Worm (Caenorhabditis elegans) whole organism, dauer: Measurements from ENCODE around the gene C23F12.9.

Experiments
- unc-62 ChIP-seq: sonication (generic microtip); optimal IDR thresholded peaks from 2 replicates; lab custom pipeline; 2017; ENCODE audit warnings: missing biosample characterization, missing genetic modification reagents, missing genetic modification characterization

Gene C23F12.9

ce11 chrX:9403622-9404255 is 9.9 kb downstream of the C23F12.9 start:
- TF ChIP-seq unc-62 (GFP tag; lab: Kevin White, UChicago): no peak

DNA sequence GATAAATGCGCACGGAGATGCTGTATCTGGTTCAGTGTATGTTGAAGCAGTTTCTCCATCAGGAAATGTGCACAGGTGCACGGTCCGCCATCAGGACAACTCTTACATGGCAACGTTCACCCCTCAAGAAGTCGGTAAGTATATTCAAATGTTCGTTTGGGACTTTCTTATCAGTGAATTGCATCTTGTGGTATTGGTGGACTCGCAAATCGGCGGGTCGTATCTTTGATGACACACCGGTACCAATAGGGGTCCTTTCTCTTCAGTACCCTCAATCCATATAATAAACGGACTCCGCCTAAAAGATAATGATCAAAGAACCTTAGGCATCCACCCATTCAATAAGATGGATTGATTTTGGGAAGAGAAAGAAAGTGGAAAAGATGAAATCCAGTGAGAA is 12.1 kb downstream of the C23F12.9 start:
- no peak for TF ChIP-seq unc-62 (GFP tag; lab: Kevin White, UChicago)

- no peak for TF ChIP-seq unc-62 (GFP tag; lab: Kevin White, UChicago)
These were observed 15.3 kb downstream of the C23F12.9 start for ce11 chrX:9409114-9409513.

DNA sequence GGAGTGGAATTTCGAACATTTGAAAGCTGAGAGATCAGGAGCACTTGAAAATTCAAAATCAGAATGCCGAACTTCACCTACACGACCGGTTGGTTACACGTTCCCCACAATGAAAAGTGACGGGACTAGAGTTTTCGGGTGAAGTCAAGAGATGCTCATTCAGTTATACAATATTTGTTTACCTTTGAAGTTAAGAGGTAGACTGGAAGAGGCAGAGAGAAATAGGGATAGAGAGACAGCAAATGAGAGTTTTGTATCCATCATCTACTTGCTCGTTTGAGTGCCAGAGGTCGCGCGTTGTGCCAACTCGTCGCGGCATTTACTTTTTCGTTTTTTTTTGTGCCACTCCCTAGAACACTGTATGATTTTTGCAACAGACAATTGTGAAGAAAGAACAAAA is 16.9 kb downstream of the C23F12.9 start:
- no peak for TF ChIP-seq unc-62 (GFP tag; lab: Kevin White, UChicago)

ce11 chrX:9411675-9412074 is 17.8 kb downstream of the C23F12.9 start:
- no peak for TF ChIP-seq unc-62 (GFP tag; lab: Kevin White, UChicago)

DNA sequence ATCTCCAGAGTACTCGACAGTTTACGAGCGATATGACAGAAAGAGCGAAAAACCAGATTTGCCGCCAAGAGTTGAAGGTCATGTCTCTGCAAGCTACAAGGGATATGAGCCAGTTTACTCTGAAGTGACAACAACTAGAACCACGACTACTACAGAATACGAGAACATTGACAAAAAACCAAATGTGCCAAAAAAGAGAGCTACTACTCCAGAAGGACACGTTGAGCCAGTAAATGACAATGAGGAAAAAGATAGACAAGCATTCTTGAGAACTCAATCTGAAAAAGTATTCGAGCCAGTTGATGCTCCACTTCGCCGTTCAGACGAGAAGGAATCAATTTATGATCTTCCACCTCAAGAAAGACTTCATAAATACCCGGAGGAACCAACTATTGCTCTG is 23.5 kb downstream of the C23F12.9 start:
- TF ChIP-seq unc-62 (GFP tag; lab: Kevin White, UChicago): no peak

ce11 chrX:9417948-9418347 is 24.1 kb downstream of the C23F12.9 start:
- no peak for TF ChIP-seq unc-62 (GFP tag; lab: Kevin White, UChicago)

- TF ChIP-seq unc-62 (GFP tag; lab: Kevin White, UChicago): no peak
These were observed 34.2 kb downstream of the C23F12.9 start, which contains the start of gene B0272.4 for ce11 chrX:9428059-9428458. Gene B0272.4 (plus strand): TSS chrX:9428431.

DNA sequence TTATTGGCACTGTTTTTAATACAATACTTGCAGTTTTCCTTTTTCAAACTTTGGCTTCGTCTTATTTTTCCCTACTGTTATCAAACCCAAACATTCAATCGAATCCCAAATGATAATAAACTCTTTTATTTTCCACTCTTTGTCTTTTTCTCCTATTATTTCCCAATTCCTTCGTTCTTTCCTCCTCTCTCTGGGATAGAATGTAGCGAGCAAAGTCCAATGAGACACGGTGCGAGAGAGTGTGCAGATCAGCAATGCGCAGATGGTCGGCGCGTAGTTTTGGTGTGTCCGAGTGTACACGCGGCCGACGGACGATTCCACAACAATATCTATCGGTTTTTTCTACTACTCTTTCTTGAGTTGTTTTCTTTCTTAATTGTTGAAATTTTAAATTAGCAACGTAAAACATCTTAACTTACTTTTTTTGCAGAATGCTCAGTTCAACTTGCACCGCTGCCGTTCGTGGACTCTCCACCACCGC is 37.2 kb downstream of the C23F12.9 start, which contains the start of gene B0272.3:
B0272.3 (plus strand) TSS at position 431 of the 481 bp plus-strand sequence.
- no peak for TF ChIP-seq unc-62 (GFP tag; lab: Kevin White, UChicago)

DNA sequence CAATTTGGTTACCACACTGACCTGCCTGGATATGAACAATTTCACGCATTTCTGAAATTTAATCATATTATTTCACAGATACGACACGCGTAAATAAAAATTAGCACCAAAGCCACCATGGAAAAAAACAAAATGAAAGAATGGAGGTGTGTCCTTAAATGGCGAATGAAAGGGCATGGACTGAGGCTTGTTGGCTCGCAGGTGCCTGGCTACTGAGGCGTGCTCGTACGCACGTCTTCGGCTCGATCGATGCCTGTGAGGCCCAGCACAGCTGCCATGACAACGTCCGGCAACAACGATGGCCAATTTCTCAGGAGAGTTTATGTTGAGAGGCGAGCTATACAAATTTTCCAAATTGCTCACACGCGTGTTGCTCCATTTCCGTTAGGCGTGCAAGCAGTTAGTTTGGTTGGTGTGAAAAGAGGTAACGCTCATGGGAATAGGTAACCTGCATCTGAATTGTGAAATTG is 43.0 kb downstream of the C23F12.9 start, which contains the start of gene tbb-4:
tbb-4 (minus strand) TSS at position 51 of the 470 bp plus-strand sequence.
- TF ChIP-seq unc-62 (GFP tag; lab: Kevin White, UChicago): no peak

DNA sequence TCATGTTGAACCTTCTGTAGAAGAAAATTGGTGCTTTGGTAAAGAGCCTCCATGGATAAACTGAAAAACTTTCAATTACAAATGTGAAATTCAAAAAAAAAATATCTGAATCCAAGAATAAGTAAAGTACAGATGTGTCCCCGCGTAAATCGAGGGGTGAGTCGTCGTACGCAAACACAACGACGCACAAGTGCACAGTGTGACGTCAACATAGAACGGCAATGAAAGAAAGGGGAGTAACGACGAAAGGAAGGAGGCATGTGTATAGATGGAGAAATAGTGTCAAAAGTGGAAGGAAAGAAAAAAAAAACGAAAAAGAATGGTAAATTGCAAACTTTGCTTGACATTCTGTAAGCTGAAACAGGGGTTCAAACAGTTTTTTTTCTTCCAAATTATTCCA is 47.7 kb downstream of the C23F12.9 start, which contains the start of gene memb-1:
memb-1 (minus strand) TSS at position 60 of the 400 bp plus-strand sequence.
- no peak for TF ChIP-seq unc-62 (GFP tag; lab: Kevin White, UChicago)

ce11 chrX:9443871-9444270 is 50.0 kb downstream of the C23F12.9 start:
- no peak for TF ChIP-seq unc-62 (GFP tag; lab: Kevin White, UChicago)
